Fruit fly (Drosophila melanogaster): ENCODE measurements around the gene CG32683.

CG32683 gene

dm6 chrX:10397514-10398133, 57.1 kb downstream of the CG32683 start (continued):
- peak; percentile 14 for TF ChIP-seq CG17385 (GFP tag; optimal IDR thresholded peaks at IDR 0.05)
- no peak for TF ChIP-seq CG7357 (GFP tag; IDR thresholded peaks at IDR 0.05)
- no peak for TF ChIP-seq HLH54F (GFP tag; optimal IDR thresholded peaks at IDR 0.05)
- no peak for TF ChIP-seq Spps (tag; optimal IDR thresholded peaks at IDR 0.05)
- TF ChIP-seq dati (GFP tag; IDR thresholded peaks at IDR 0.05) = no peak
- 0 out of 3 replicates have a peak, but pooled peaks have one; percentile 41 for TF ChIP-seq CG34422 (GFP tag; IDR thresholded peaks at IDR 0.05)
- no peak for TF ChIP-seq cas (GFP tag; IDR thresholded peaks at IDR 0.05)
- no peak for TF ChIP-seq CG9876 (GFP tag; optimal IDR thresholded peaks at IDR 0.05)
- TF ChIP-seq CG8478 (optimal IDR thresholded peaks at IDR 0.05) = no peak
- no peak for TF ChIP-seq CG6854 (GFP tag; optimal IDR thresholded peaks at IDR 0.05)
- TF ChIP-seq row (GFP tag; IDR thresholded peaks at IDR 0.05) = peak; percentile 82
- TF ChIP-seq CG30403 (GFP tag; optimal IDR thresholded peaks at IDR 0.05) = peak; percentile 11
- no peak for TF ChIP-seq CG5953 (GFP tag; IDR thresholded peaks at IDR 0.05)
- TF ChIP-seq gt (GFP tag; IDR thresholded peaks at IDR 0.05) = no peak
- TF ChIP-seq NC2α (GFP tag; optimal IDR thresholded peaks at IDR 0.05) = no peak
- no peak for TF ChIP-seq CTCF (GFP tag; optimal IDR thresholded peaks at IDR 0.05)
- no peak for TF ChIP-seq dm (GFP tag; optimal IDR thresholded peaks at IDR 0.05)
- no peak for TF ChIP-seq gcm (GFP tag; optimal IDR thresholded peaks at IDR 0.05)
- TF ChIP-seq lmd (GFP tag; IDR thresholded peaks at IDR 0.05) = peak; percentile 49
- no peak for TF ChIP-seq CG17829 (tag; optimal IDR thresholded peaks at IDR 0.05)
- TF ChIP-seq CG9797 (GFP tag; optimal IDR thresholded peaks at IDR 0.05) = no peak
- TF ChIP-seq CG7372 (GFP tag; IDR thresholded peaks at IDR 0.05) = 0 out of 2 replicates have a peak, but pooled peaks have one; percentile 29
- peak; percentile 93 for TF ChIP-seq D19A (tag; optimal IDR thresholded peaks at IDR 0.05)
- TF ChIP-seq lab (GFP tag; optimal IDR thresholded peaks at IDR 0.05) = peak; percentile 56
- no peak for TF ChIP-seq twi (tag; optimal IDR thresholded peaks at IDR 0.05)
- TF ChIP-seq B-H2 (GFP tag; optimal IDR thresholded peaks at IDR 0.05) = no peak
- no peak for TF ChIP-seq CG9609 (GFP tag; optimal IDR thresholded peaks at IDR 0.05)
- no peak for TF ChIP-seq Camta (GFP tag; optimal IDR thresholded peaks at IDR 0.05)
- TF ChIP-seq CG12744 (GFP tag; optimal IDR thresholded peaks at IDR 0.05) = no peak
- no peak for TF ChIP-seq CG4820 (GFP tag; optimal IDR thresholded peaks at IDR 0.05)
- TF ChIP-seq Lpt (GFP tag; optimal IDR thresholded peaks at IDR 0.05) = no peak
- TF ChIP-seq shn (GFP tag; optimal IDR thresholded peaks at IDR 0.05) = no peak
- TF ChIP-seq CG7556 (GFP tag; optimal IDR thresholded peaks at IDR 0.05) = peak; percentile 32
- no peak for TF ChIP-seq CG6175 (GFP tag; IDR thresholded peaks at IDR 0.05)
- no peak for TF ChIP-seq Hr3 (GFP tag; optimal IDR thresholded peaks at IDR 0.05)
- peak; percentile 24 for TF ChIP-seq HHEX (GFP tag; optimal IDR thresholded peaks at IDR 0.05)
- TF ChIP-seq bowl (GFP tag; IDR thresholded peaks at IDR 0.05) = no peak
- TF ChIP-seq CG4360 (GFP tag; IDR thresholded peaks at IDR 0.05) = no peak
- no peak for TF ChIP-seq CG15514 (GFP tag; optimal IDR thresholded peaks at IDR 0.05)
- TF ChIP-seq Drgx (GFP tag; IDR thresholded peaks at IDR 0.05) = no peak
- TF ChIP-seq hkb (optimal IDR thresholded peaks at IDR 0.05) = no peak
- peak; percentile 46; the same call in 1 of the 2 replicates for TF ChIP-seq hkb (GFP tag; IDR thresholded peaks at IDR 0.05)
- no peak for TF ChIP-seq CG13123 (GFP tag; optimal IDR thresholded peaks at IDR 0.05)
- peak; percentile 30; the same call in 1 of the 2 replicates for TF ChIP-seq MBD-R2 (GFP tag; IDR thresholded peaks at IDR 0.05)
- no peak for TF ChIP-seq Dref (GFP tag; IDR thresholded peaks at IDR 0.05)
- no peak for TF ChIP-seq CG12219 (GFP tag; optimal IDR thresholded peaks at IDR 0.05)
- no peak for TF ChIP-seq da (GFP tag; optimal IDR thresholded peaks at IDR 0.05)
- TF ChIP-seq oc (tag; optimal IDR thresholded peaks at IDR 0.05) = no peak
- peak; percentile 48; the same call in 1 of the 2 replicates for TF ChIP-seq vvl (GFP tag; IDR thresholded peaks at IDR 0.05)
- TF ChIP-seq Dll (GFP tag; IDR thresholded peaks at IDR 0.05; ENCODE audit: partially characterized antibody) = no peak
- peak; percentile 30 for TF ChIP-seq CG10366 (GFP tag; IDR thresholded peaks at IDR 0.05)
- TF ChIP-seq CG43689 (GFP tag; IDR thresholded peaks at IDR 0.05) = no peak
- TF ChIP-seq GATAe (GFP tag; conservative IDR thresholded peaks at IDR 0.05) = no peak; the same call in none of the 2 replicates

Measured in whole organism, embryonic.